Fruit fly (Drosophila melanogaster) Kc167 (cell line): Measurements from ENCODE around the gene tj.

ENCODE experiments used
- Myc ChIP-seq: fragments of >200 bp; optimal IDR thresholded peaks from 2 replicates; lab custom pipeline; 2017; ENCODE audit warnings: missing external identifiers
- Sin3A ChIP-seq: fragments of >200 bp; optimal IDR thresholded peaks from 2 replicates; lab custom pipeline; 2018; ENCODE audit warnings: missing external identifiers
- h ChIP-seq: fragments of >200 bp; optimal IDR thresholded peaks from 3 replicates; lab custom pipeline; 2018; ENCODE audit warnings: missing external identifiers
- insv ChIP-seq: fragments of >200 bp; optimal IDR thresholded peaks from 3 replicates; lab custom pipeline; 2018; ENCODE audit warnings: missing external identifiers
- psq ChIP-seq: fragments of >200 bp; optimal IDR thresholded peaks from 2 replicates; lab custom pipeline; 2017; ENCODE audit warnings: missing external identifiers
- ttk ChIP-seq: sonication (Bioruptor generic); optimal IDR thresholded peaks from 2 replicates; lab custom pipeline; 2017; ENCODE audit warnings: missing external identifiers

Gene tj

DNA sequence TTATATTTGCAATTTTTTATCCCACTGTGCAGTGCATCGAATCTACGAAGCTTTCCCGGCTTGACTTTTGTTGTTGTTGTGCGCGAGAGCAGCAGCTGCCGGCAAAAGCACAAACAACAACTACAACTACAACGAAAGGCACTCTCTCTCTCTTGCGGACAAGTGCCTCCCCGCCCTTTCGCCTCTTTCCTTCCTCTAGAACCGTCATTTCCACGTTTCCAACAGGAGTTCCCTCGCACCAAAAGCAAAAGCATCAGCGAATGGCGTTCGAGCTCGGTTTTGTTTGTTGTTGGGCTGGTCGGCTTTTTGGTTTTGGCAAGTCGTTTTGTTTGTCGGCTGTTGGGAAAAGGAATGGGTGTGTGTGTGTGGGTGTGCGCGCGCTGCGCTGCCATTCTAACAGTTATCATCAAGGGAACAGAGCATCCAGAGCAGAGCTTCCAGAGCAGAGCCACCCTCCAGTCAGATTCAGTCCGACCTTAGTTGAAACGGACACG lies at the start of gene tj:
Gene tj, plus strand, starts transcription at position 444 of the 494 bp plus-strand sequence.
- TF ChIP-seq h (no peak), Myc (lab: Kevin White, UChicago) (no peak), Sin3A (lab: Kevin White, UChicago) (no peak), ttk (lab: Kevin White, UChicago) (no peak), insv (lab: Kevin White, UChicago) (no peak)

DNA sequence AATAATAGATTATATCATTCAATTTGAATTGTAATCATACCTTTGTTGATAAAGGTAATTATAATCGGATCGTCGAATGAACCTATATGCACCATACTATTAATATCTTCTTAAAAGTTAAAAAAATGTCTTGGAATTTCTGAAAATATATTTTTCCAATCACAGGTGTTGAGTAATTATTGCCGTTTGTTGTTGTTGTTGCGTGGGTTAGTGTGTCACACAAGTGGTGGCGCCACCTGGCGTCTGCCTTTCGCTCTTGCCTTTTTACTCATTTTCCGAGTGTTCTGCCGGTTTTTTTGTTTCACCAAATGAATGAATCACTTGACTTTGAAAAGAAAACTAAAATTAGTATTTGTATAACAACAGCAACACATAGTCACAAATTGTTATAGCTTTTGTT lies 48.9 kb upstream of the tj start:
- TF ChIP-seq psq (lab: Kevin White, UChicago) (no peak), ttk (lab: Kevin White, UChicago) (no peak), insv (lab: Kevin White, UChicago) (no peak), Sin3A (lab: Kevin White, UChicago) (no peak), Myc (lab: Kevin White, UChicago) (no peak), h (no peak)

DNA sequence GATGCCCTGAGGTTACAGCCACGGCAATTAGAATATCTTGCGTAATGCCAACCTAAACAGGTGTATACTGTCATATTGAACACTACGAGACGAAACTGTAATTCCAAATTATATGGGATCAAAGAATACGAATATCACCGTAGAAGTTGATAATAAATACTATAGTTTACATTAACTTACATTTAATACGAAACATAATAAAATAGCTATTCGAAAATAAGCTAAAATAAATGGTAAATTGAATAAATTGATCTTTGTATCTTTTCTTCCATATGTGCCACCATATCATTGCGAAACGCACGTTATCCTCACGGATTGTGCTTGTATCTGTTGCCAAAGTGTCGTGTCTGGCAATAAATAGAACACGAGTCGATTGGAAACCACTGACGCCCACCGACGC lies 48.2 kb upstream of the tj start:
- no peak for TF ChIP-seq psq (lab: Kevin White, UChicago)
- no peak for TF ChIP-seq h
- no peak for TF ChIP-seq ttk (lab: Kevin White, UChicago)
- TF ChIP-seq Myc (lab: Kevin White, UChicago), result no peak
- no peak for TF ChIP-seq Sin3A (lab: Kevin White, UChicago)
- no peak for TF ChIP-seq insv (lab: Kevin White, UChicago)

- TF ChIP-seq Sin3A (lab: Kevin White, UChicago), result no peak
- TF ChIP-seq h, result no peak
- no peak for TF ChIP-seq psq (lab: Kevin White, UChicago)
- no peak for TF ChIP-seq ttk (lab: Kevin White, UChicago)
Observed at dm6 chr2L:19416602-19417497, 47.2 kb upstream of the tj start, which contains the start of gene Lectin-galC1. Gene Lectin-galC1, plus strand, starts transcription at chr2L:19417447.

DNA sequence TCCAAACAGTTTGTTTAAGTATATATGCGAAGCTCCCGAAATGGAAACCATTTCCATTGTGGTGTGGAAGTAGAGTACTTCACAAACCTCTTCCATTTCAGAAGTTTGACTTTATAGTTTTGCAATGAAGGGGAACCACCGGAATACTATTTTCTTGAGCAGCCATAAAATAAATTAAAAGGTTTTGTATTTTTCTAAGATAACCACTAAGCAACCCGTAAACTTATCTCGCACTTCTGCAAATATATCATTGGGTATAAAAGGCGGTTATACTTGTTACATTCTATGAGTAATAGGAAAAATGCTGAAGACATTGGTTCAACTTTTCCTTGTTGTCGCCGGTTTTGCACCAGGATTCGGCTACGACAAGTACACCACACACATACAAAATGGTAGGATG lies 46.0 kb upstream of the tj start, which contains the start of gene lectin-37Da:
Gene lectin-37Da, plus strand, starts transcription at position 301 of the 400 bp plus-strand sequence.
- no peak for TF ChIP-seq ttk (lab: Kevin White, UChicago)

dm6 chr2L:19418872-19419271 lies 45.2 kb upstream of the tj start, which contains the start of gene lectin-37Db:
Gene lectin-37Db, plus strand, starts transcription at chr2L:19419075.
- TF ChIP-seq Myc (lab: Kevin White, UChicago), result no peak
- no peak for TF ChIP-seq Sin3A (lab: Kevin White, UChicago)
- TF ChIP-seq ttk (lab: Kevin White, UChicago), result no peak
- TF ChIP-seq insv (lab: Kevin White, UChicago), result no peak
- TF ChIP-seq psq (lab: Kevin White, UChicago), result no peak
- no peak for TF ChIP-seq h

dm6 chr2L:19421573-19421972 lies 42.5 kb upstream of the tj start:
- TF ChIP-seq Sin3A (lab: Kevin White, UChicago) (no peak), h (no peak)

- no peak for TF ChIP-seq h
- no peak for TF ChIP-seq Myc (lab: Kevin White, UChicago)
- no peak for TF ChIP-seq Sin3A (lab: Kevin White, UChicago)
- TF ChIP-seq ttk (lab: Kevin White, UChicago), result no peak
- TF ChIP-seq psq (lab: Kevin White, UChicago), result no peak
- TF ChIP-seq insv (lab: Kevin White, UChicago), result no peak
Observed at dm6 chr2L:19422642-19423041, 41.4 kb upstream of the tj start.

- TF ChIP-seq insv (lab: Kevin White, UChicago) (no peak), h (no peak), Myc (lab: Kevin White, UChicago) (no peak), psq (lab: Kevin White, UChicago) (no peak), Sin3A (lab: Kevin White, UChicago) (no peak), ttk (lab: Kevin White, UChicago) (no peak)
Observed at dm6 chr2L:19423467-19424122, 40.5 kb upstream of the tj start, which contains the start of the genes Alp12 and CG13085. Gene Alp12, plus strand, starts transcription at chr2L:19424050. Gene CG13085, plus strand, starts transcription at chr2L:19424050.

DNA sequence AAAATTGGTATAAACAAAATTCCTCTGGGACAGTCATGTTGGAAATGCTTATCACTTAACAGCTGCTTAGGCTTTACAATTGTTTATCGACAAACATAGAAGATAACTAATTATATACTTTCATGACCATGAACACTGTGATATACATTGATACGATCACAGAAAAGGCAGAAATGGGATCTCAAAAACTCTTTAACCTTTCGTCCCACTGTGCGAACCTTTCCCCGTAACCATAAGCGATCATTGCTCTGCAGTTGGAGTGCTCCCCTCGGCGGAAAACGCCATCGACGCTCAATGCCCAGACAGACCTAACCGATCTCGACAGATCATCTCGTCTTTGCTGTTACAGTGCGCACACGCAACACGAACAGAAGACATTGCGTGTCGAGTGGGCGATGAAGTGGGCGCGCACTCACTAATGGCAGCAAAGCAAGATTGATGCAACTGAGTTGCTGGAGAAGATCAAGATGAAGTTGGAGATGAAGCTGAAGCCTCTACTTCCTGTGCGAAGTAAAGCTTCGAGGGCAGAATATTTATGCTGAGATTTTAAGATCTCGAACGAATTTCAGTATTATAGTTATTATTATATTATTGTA lies 39.7 kb upstream of the tj start:
- TF ChIP-seq Myc (lab: Kevin White, UChicago) (no peak), psq (lab: Kevin White, UChicago) (no peak), h (no peak), ttk (lab: Kevin White, UChicago) (no peak), insv (lab: Kevin White, UChicago) (no peak), Sin3A (lab: Kevin White, UChicago) (no peak)

DNA sequence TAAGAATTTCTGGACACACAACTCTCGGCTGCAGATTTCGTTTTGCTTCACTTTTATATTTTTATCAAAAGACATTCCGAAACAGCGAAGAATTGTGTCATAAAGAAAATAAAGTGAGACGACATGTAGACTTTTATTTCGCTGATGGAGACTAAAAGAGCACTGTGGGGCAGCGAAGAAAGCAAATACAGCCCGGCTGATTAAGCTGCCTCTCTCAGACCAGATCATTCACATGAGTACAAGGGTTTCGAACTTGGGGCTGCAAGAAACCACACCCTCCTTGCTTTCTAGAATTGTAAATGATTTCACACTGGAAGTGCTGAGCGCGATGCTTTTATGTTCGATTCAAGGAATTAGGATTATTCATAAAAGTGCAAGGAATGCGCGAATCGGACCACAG lies 39.0 kb upstream of the tj start:
- TF ChIP-seq h, result no peak
- TF ChIP-seq Myc (lab: Kevin White, UChicago), result no peak
- no peak for TF ChIP-seq Sin3A (lab: Kevin White, UChicago)
- no peak for TF ChIP-seq ttk (lab: Kevin White, UChicago)
